Worm (Caenorhabditis elegans) whole organism, late embryonic: ENCODE results near the gene srd-45.

Experiments
- che-1 ChIP-seq: sonication (generic microtip); optimal IDR thresholded peaks from 2 replicates; lab custom pipeline; 2016; ENCODE audit warnings: mild to moderate bottlenecking, missing genetic modification characterization, missing compliant biosample characterization
- eyg-1 ChIP-seq: sonication (generic microtip); optimal IDR thresholded peaks from 2 replicates; lab custom pipeline; 2016; ENCODE audit warnings: missing genotype, missing genetic modification characterization, missing compliant biosample characterization
- nhr-11 ChIP-seq: fragments of 150-350 bp; optimal IDR thresholded peaks from 2 replicates; lab custom pipeline; 2014; ENCODE audit warnings: missing biosample characterization, missing genetic modification characterization
- sox-4 ChIP-seq: sonication (generic microtip); optimal IDR thresholded peaks from 2 replicates; lab custom pipeline; 2017; ENCODE audit warnings: mild to moderate bottlenecking, missing genetic modification characterization, inconsistent platforms, missing compliant biosample characterization
- unc-55 ChIP-seq: sonication (generic microtip); optimal IDR thresholded peaks from 2 replicates; lab custom pipeline; 2017; ENCODE audit warnings: missing biosample characterization, missing genetic modification reagents, missing genetic modification characterization

DNA sequence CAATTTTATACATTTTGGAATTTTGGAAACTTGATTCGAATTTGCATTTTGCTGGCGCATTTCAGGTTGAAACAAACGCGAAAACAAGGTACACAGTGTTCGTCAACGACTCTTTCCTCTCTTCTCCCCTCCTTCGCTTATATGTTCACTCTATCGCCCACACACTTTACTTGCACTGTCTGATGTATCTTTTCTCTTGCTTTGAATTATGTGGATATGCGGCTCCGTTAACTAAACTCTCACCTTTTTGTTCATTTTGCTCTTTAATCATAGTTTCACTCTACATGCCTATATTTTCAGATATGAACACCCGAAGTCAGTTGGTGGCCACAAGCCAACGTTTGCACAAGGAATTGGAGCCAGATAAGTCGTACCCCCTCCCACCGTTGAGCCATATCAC lies 34.5 kb upstream of the srd-45 start, which contains the start of gene W06D11.1:
- no peak for TF ChIP-seq nhr-11 (tag; lab: Kevin White, UChicago)
- no peak for TF ChIP-seq eyg-1 (tag; lab: Kevin White, UChicago)
- TF ChIP-seq che-1 (tag; lab: Kevin White, UChicago): no peak
- no peak for TF ChIP-seq sox-4 (tag; lab: Kevin White, UChicago)
- no peak for TF ChIP-seq unc-55
